Fruit fly (Drosophila melanogaster) whole organism, adult: ENCODE measurements around the gene eIF1A.

ENCODE experiments used
- CG33017 ChIP-seq: fragments of 200-800 bp; sonication (Bioruptor generic); optimal IDR thresholded peaks from 2 replicates; lab custom pipeline; 2018; ENCODE audit warnings: missing biosample characterization, mild to moderate bottlenecking, missing genetic modification characterization, moderate library complexity
- CG7045 ChIP-seq: fragments of 200-800 bp; sonication (Bioruptor generic); optimal IDR thresholded peaks from 2 replicates; lab custom pipeline; 2017; ENCODE audit warnings: missing biosample characterization, mild to moderate bottlenecking, missing genetic modification characterization
- Clk ChIP-seq: fragments of 200-800 bp; sonication (Bioruptor generic); optimal IDR thresholded peaks from 2 replicates; lab custom pipeline; 2017; ENCODE audit warnings: missing biosample characterization, missing genetic modification characterization
- Crg-1 ChIP-seq: fragments of 200-800 bp; sonication (Bioruptor generic); optimal IDR thresholded peaks from 2 replicates; lab custom pipeline; 2016; ENCODE audit warnings: missing biosample characterization, missing genetic modification characterization
- Hr96 ChIP-seq: fragments of 200-800 bp; sonication (Bioruptor generic); optimal IDR thresholded peaks from 2 replicates; lab custom pipeline; 2016; ENCODE audit warnings: missing biosample characterization, missing genetic modification characterization
- pad ChIP-seq: fragments of 200-800 bp; sonication (Bioruptor generic); optimal IDR thresholded peaks from 3 replicates; lab custom pipeline; 2017; ENCODE audit warnings: missing biosample characterization, missing genetic modification characterization, mild to moderate bottlenecking, moderate library complexity, missing genetic modification reagents
- toe ChIP-seq: fragments of 200-800 bp; sonication (Bioruptor generic); optimal IDR thresholded peaks from 2 replicates; lab custom pipeline; 2016; ENCODE audit warnings: missing biosample characterization, missing genetic modification characterization

DNA sequence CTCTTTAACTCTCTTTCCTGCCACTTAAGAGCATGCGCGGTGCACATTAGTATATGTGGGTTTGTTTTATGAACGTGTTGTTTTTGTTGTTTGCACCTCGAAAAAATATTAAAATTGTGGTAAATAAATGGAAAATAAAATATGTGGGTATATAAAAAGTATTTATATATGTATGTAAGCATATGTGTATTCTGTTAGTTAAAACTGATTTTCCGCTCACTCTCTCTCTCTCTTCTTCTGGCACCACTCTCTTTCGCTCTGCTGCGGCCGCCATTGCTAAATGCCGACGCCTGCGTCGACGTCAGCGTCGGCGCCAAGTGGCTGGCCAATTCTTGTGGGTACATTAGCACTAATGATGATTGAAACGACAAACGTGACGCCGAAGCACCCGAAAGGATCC, 9.2 kb upstream of the eIF1A start:
- no peak for TF ChIP-seq pad (GFP tag; lab: Kevin White, UChicago)
- TF ChIP-seq Hr96 (GFP tag; lab: Kevin White, UChicago) = no peak
- no peak for TF ChIP-seq CG33017 (tag; lab: Kevin White, UChicago)
- TF ChIP-seq Crg-1 (GFP tag; lab: Kevin White, UChicago) = no peak
- TF ChIP-seq CG7045 (GFP tag; lab: Kevin White, UChicago) = no peak
- no peak for TF ChIP-seq toe
- no peak for TF ChIP-seq Clk
